Worm (Caenorhabditis elegans): ENCODE data around the gene C45H4.21.

ce11 chrV:2156830-2157229 lies 7.5 kb upstream of the C45H4.21 start, which contains the start of gene srbc-22:
- TF ChIP-seq him-1 (tag; optimal IDR thresholded peaks at IDR 0.05) (no peak), W03F9.2 (tag; optimal IDR thresholded peaks at IDR 0.05) (no peak), dao-5 (tag; optimal IDR thresholded peaks at IDR 0.05) (no peak)

All from whole organism, L4/young adult.